Worm (Caenorhabditis elegans) whole organism, late embryonic: ENCODE measurements around the gene nprl-2.

Experiments
- C08G9.2 ChIP-seq: sonication (generic microtip); optimal IDR thresholded peaks from 2 replicates; lab custom pipeline; 2016; ENCODE audit warnings: mild to moderate bottlenecking, missing genetic modification characterization, moderate library complexity, missing compliant biosample characterization
- ama-1 ChIP-seq: fragments of 150-350 bp; optimal IDR thresholded peaks from 2 replicates; lab custom pipeline; 2014
- ceh-2 ChIP-seq: sonication (generic microtip); optimal IDR thresholded peaks from 2 replicates; lab custom pipeline; 2016; ENCODE audit warnings: missing genotype, missing genetic modification characterization, missing compliant biosample characterization
- elt-2 ChIP-seq: sonication (generic microtip); optimal IDR thresholded peaks from 2 replicates; lab custom pipeline; 2016; ENCODE audit warnings: missing genetic modification reagents, missing genetic modification characterization, missing compliant biosample characterization
- eyg-1 ChIP-seq: sonication (generic microtip); optimal IDR thresholded peaks from 2 replicates; lab custom pipeline; 2016; ENCODE audit warnings: missing genotype, missing genetic modification characterization, missing compliant biosample characterization
- fkh-10 ChIP-seq: fragments of 150-350 bp; optimal IDR thresholded peaks from 2 replicates; lab custom pipeline; 2014; ENCODE audit warnings: missing biosample characterization, missing genetic modification reagents, missing genetic modification characterization
- lin-11 ChIP-seq: fragments of 200-800 bp; sonication (Bioruptor generic); optimal IDR thresholded peaks from 2 replicates; lab custom pipeline; 2018; ENCODE audit warnings: mild to moderate bottlenecking, missing genetic modification characterization, missing compliant biosample characterization
- nhr-11 ChIP-seq: fragments of 150-350 bp; optimal IDR thresholded peaks from 2 replicates; lab custom pipeline; 2014; ENCODE audit warnings: missing biosample characterization, missing genetic modification characterization
- odd-2 ChIP-seq: sonication (generic microtip); optimal IDR thresholded peaks from 2 replicates; lab custom pipeline; 2017; ENCODE audit warnings: antibody characterized with exemption, mild to moderate bottlenecking, missing genetic modification characterization, missing compliant biosample characterization
- pha-4 ChIP-seq: fragments of 150-350 bp; optimal IDR thresholded peaks from 2 replicates; lab custom pipeline; 2018; ENCODE audit warnings: missing biosample characterization, missing genetic modification reagents, missing genetic modification characterization
- sox-2 ChIP-seq: fragments of 200-800 bp; sonication (Bioruptor generic); IDR thresholded peaks from 2 replicates; pipeline ENCODE4 v1.3.6; 2022; ENCODE audit warnings: missing genetic modification reagents, missing genetic modification characterization, missing compliant biosample characterization
- sox-4 ChIP-seq: sonication (generic microtip); optimal IDR thresholded peaks from 2 replicates; lab custom pipeline; 2017; ENCODE audit warnings: mild to moderate bottlenecking, missing genetic modification characterization, inconsistent platforms, missing compliant biosample characterization
- zip-5 ChIP-seq: sonication (generic microtip); optimal IDR thresholded peaks from 2 replicates; lab custom pipeline; 2016; ENCODE audit warnings: missing genetic modification characterization, missing compliant biosample characterization

- no peak for TF ChIP-seq odd-2 (tag; lab: Kevin White, UChicago)
- TF ChIP-seq sox-2 (GFP tag; lab: Robert Waterston, UW) = no peak
- no peak for TF ChIP-seq C08G9.2 (tag; lab: Kevin White, UChicago)
- no peak for TF ChIP-seq sox-4
- TF ChIP-seq zip-5 (tag; lab: Kevin White, UChicago) = no peak
- no peak for TF ChIP-seq fkh-10 (GFP tag; lab: Kevin White, UChicago)
- TF ChIP-seq nhr-11 (tag; lab: Kevin White, UChicago) = no peak
- no peak for TF ChIP-seq lin-11 (tag; lab: Kevin White, UChicago)
- no peak for TF ChIP-seq pha-4 (tag; lab: Kevin White, UChicago)
- TF ChIP-seq elt-2 (tag; lab: Kevin White, UChicago) = no peak
- TF ChIP-seq eyg-1 (tag; lab: Kevin White, UChicago) = no peak
- TF ChIP-seq ama-1 (lab: Kevin White, UChicago) = no peak
- TF ChIP-seq ceh-2 (tag; lab: Kevin White, UChicago) = no peak
These were observed 11.0 kb downstream of the nprl-2 start, which contains the start of gene F32E10.8 for ce11 chrIV:7567557-7568010.
